Fruit fly (Drosophila melanogaster) whole organism, prepupa: Measurements from ENCODE around the gene CG43445.

Experiments used
- CG31627 ChIP-seq: fragments of 200-800 bp; sonication (Bioruptor generic); optimal IDR thresholded peaks from 3 replicates; lab custom pipeline; 2016; ENCODE audit warnings: missing biosample characterization, missing genetic modification characterization
- CG6854 ChIP-seq: fragments of 200-800 bp; sonication (Bioruptor generic); optimal IDR thresholded peaks from 2 replicates; lab custom pipeline; 2017; ENCODE audit warnings: missing biosample characterization, mild to moderate bottlenecking, missing genetic modification characterization
- Eip78C ChIP-seq: fragments of 200-800 bp; sonication (Bioruptor generic); peaks from one replicate; lab custom pipeline; 2016; ENCODE audit warnings: missing biosample characterization, missing genetic modification characterization
- Met ChIP-seq: fragments of 200-800 bp; sonication (Bioruptor generic); optimal IDR thresholded peaks from 3 replicates; lab custom pipeline; 2016; ENCODE audit warnings: missing biosample characterization, missing genetic modification characterization
- fd59A ChIP-seq: fragments of 200-800 bp; sonication (Bioruptor generic); optimal IDR thresholded peaks from 2 replicates; lab custom pipeline; 2017; ENCODE audit warnings: missing biosample characterization, mild to moderate bottlenecking, missing genetic modification characterization, missing genetic modification reagents
- topi ChIP-seq: fragments of 200-800 bp; sonication (Bioruptor generic); optimal IDR thresholded peaks from 3 replicates; lab custom pipeline; 2016; ENCODE audit warnings: missing biosample characterization, missing genetic modification characterization

- TF ChIP-seq CG6854 (GFP tag; lab: Kevin White, UChicago) (no peak), topi (GFP tag; lab: Kevin White, UChicago) (no peak), CG31627 (GFP tag; lab: Kevin White, UChicago) (no peak), Met (no peak), Eip78C (GFP tag; lab: Kevin White, UChicago) (no peak), fd59A (GFP tag; lab: Kevin White, UChicago) (no peak)
Measured at dm6 chr3R:17897281-17897680, 13.9 kb upstream of the CG43445 start.
